Fruit fly (Drosophila melanogaster): ENCODE data around the gene Tango14.

Tango14 gene

DNA sequence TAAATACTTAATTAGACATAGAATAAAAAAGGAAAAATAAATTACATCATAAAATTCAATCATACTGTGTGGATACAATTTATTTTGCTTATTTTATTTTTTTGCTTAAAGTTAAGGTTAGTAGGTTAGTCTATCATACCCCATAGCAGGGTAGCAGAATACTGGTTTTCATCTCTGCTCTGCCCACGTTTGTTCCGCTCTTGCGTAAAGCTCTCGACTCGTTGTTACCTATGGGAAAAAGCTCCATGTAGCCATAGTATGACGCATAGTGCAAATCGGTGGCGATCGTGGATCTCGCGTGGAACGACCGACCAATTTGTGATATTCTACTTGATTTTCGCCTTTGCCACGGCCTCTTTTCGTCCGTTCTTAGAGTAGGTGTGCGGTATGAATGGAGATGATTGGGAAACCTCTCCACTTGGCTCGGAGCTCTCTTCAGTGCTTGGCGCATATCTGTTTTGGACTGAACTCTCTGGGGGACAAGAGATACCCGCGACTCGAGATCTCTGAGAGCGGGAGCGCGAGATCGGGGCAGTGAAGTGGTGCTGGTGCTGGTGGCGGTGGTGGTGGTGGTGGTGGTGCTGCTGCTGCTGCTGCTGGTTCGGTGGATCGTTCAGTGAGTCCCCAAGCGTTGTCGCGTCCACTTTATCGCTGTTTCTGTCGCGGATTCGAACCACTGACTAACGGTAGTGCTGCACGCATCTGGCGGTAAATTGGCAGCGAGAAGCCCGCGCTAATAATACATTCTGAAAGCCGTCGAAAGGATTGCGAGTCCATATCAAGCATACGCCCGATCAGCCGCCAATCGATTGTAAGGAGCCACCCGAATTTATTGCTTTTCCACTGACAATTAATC lies 27.4 kb downstream of the Tango14 start, which contains the start of gene CG5001 (continued):
- TF ChIP-seq CG8359 (GFP tag; optimal IDR thresholded peaks at IDR 0.05; ENCODE audit: borderline replicate concordance) (no peak), CG10147 (GFP tag; optimal IDR thresholded peaks at IDR 0.05) (peak; percentile 80), caup (GFP tag; optimal IDR thresholded peaks at IDR 0.05; ENCODE audit: severe bottlenecking) (peak; percentile 73), CTCF (GFP tag; optimal IDR thresholded peaks at IDR 0.05) (peak; percentile 65), Eip74EF (GFP tag; optimal IDR thresholded peaks at IDR 0.05) (peak in 1 of 2 experiments; percentile 85), Bdp1 (GFP tag; optimal IDR thresholded peaks at IDR 0.05) (peak; percentile 28), bigmax (GFP tag; optimal IDR thresholded peaks at IDR 0.05) (no peak), Jarid2 (GFP tag; optimal IDR thresholded peaks at IDR 0.05) (peak; percentile 83), dan (GFP tag; IDR thresholded peaks at IDR 0.05) (no peak), H15 (GFP tag; IDR thresholded peaks at IDR 0.05) (peak; percentile 83), jumu (GFP tag; optimal IDR thresholded peaks at IDR 0.05) (peak; percentile 58), BEAF-32 (GFP tag; optimal IDR thresholded peaks at IDR 0.05) (no peak), CG2889 (GFP tag; IDR thresholded peaks at IDR 0.05) (peak; percentile 28; the same call in 1 of the 3 replicates), fd102C (GFP tag; optimal IDR thresholded peaks at IDR 0.05) (no peak), toy (GFP tag; IDR thresholded peaks at IDR 0.05) (peak; percentile 72), corto (GFP tag; optimal IDR thresholded peaks at IDR 0.05) (no peak), CG4617 (GFP tag; optimal IDR thresholded peaks at IDR 0.05; ENCODE audit: borderline replicate concordance) (peak; percentile 12), CG13123 (GFP tag; optimal IDR thresholded peaks at IDR 0.05) (peak; percentile 63), croc (GFP tag; conservative IDR thresholded peaks at IDR 0.05) (peak; percentile 36; the same call in 1 of the 3 replicates), run (tag; optimal IDR thresholded peaks at IDR 0.05) (peak; percentile 92), CG33557 (GFP tag; optimal IDR thresholded peaks at IDR 0.05) (peak; percentile 16), ATbp (GFP tag; optimal IDR thresholded peaks at IDR 0.05) (peak; percentile 78), gem (tag; optimal IDR thresholded peaks at IDR 0.05) (peak; percentile 94), CG7786 (GFP tag; optimal IDR thresholded peaks at IDR 0.05) (peak; percentile 53), chinmo (GFP tag; IDR thresholded peaks at IDR 0.05; ENCODE audit: partially characterized antibody) (peak; percentile 96), Sry-δ (GFP tag; optimal IDR thresholded peaks at IDR 0.05) (peak; percentile 15), crol (GFP tag; IDR thresholded peaks at IDR 0.05) (peak; percentile 83), sima (GFP tag; optimal IDR thresholded peaks at IDR 0.05) (peak; percentile 7), nerfin-1 (tag; optimal IDR thresholded peaks at IDR 0.05) (peak; percentile 86), otp (GFP tag; IDR thresholded peaks at IDR 0.05) (peak; percentile 76), crc (GFP tag; optimal IDR thresholded peaks at IDR 0.05) (peak; percentile 34), Xbp1 (GFP tag; optimal IDR thresholded peaks at IDR 0.05) (peak; percentile 88), Lhr (GFP tag; optimal IDR thresholded peaks at IDR 0.05) (peak; percentile 19), ap (GFP tag; IDR thresholded peaks at IDR 0.05) (peak; percentile 57), eve (GFP tag; optimal IDR thresholded peaks at IDR 0.05) (no peak), CG6791 (GFP tag; IDR thresholded peaks at IDR 0.05; ENCODE audit: partially characterized antibody) (no peak), CG2875 (GFP tag; optimal IDR thresholded peaks at IDR 0.05) (no peak), ci (GFP tag; IDR thresholded peaks at IDR 0.05) (peak; percentile 89), CG9727 (GFP tag; optimal IDR thresholded peaks at IDR 0.05) (peak; percentile 73), fu2 (GFP tag; optimal IDR thresholded peaks at IDR 0.05) (peak; percentile 33), CG18262 (tag; optimal IDR thresholded peaks at IDR 0.05) (peak; percentile 90), CG32767 (GFP tag; IDR thresholded peaks at IDR 0.05) (peak; percentile 54), CG4328 (GFP tag; optimal IDR thresholded peaks at IDR 0.05) (peak; percentile 84), Bgb (GFP tag; IDR thresholded peaks at IDR 0.05; ENCODE audit: partially characterized antibody) (peak; percentile 54), HLHmδ (GFP tag; optimal IDR thresholded peaks at IDR 0.05) (no peak), nom (GFP tag; optimal IDR thresholded peaks at IDR 0.05) (peak; percentile 54), Stat92E (GFP tag; optimal IDR thresholded peaks at IDR 0.05) (no peak)
